Worm (Caenorhabditis elegans): ENCODE measurements around the gene rpl-10.

- TF ChIP-seq ceh-13 (GFP tag; optimal IDR thresholded peaks at IDR 0.05) (no peak), hmbx-1 (tag; optimal IDR thresholded peaks at IDR 0.05) (no peak), flt-1 (GFP tag; IDR thresholded peaks at IDR 0.05) (no peak), aly-1 (tag; optimal IDR thresholded peaks at IDR 0.05) (no peak), tbx-11 (GFP tag; IDR thresholded peaks at IDR 0.05) (no peak), scrt-1 (GFP tag; IDR thresholded peaks at IDR 0.05) (no peak), ama-1 (optimal IDR thresholded peaks at IDR 0.05) (no peak), hmg-4 (GFP tag; optimal IDR thresholded peaks at IDR 0.05) (no peak)
These were observed 18.5 kb downstream of the rpl-10 start, which contains the start of the genes emb-27 and rrf-3 for ce11 chrII:8162120-8162648.

All from whole organism, early embryonic.